Worm (Caenorhabditis elegans): ENCODE data around the gene rps-24.

rps-24 gene

DNA sequence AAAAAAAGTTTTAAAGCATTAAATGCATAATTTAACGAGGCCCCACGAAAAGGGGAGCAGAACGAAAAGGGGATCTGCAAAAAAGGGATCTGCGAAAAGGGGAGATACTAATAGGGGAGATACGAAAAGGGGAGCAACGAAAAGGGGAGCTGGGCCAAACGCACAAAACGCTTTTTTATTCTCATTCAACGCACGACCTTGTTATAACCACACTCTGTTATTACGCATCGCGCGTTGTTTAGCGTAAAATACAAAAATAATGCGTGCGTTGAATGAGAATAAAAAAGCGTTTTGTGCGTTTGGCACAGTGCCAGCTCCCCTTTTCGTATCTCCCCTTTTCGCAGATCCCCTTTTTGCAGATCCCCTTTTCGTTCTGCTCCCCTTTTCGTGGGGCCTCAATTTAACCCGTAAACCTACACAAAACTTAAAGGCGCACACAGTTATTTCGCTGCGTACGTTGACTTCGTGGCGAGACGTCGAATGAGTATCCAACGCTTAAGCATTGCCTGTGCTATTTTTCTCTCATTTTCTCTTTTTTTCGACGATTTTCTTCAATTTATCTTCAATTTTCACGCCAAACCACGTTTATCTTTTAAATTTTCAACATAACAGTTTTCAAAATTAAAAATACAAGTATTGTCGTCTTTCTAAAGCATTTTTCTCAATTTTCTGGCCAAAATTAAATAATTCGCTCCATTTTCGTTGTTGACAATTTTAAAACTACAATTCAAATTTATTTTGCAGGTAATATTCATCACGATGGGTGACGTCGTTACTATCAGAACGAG, at the start of gene rps-24:
rps-24 (plus strand) TSS at position 738 of the 788 bp plus-strand sequence.
- peak; percentile 89 for TF ChIP-seq lsy-12 (tag; optimal IDR thresholded peaks at IDR 0.05)
- TF ChIP-seq elt-1 (tag; optimal IDR thresholded peaks at IDR 0.05), result peak; percentile 9
- peak; percentile 32 for TF ChIP-seq egl-27 (tag; optimal IDR thresholded peaks at IDR 0.05)
- peak; percentile 78 for TF ChIP-seq hmg-11 (tag; optimal IDR thresholded peaks at IDR 0.05)
- TF ChIP-seq lin-39 (tag; optimal IDR thresholded peaks at IDR 0.05), result peak; percentile 93
- peak; percentile 76 for TF ChIP-seq egl-5 (tag; optimal IDR thresholded peaks at IDR 0.05)
- peak; percentile 90 for TF ChIP-seq lin-15B (tag; optimal IDR thresholded peaks at IDR 0.05)
- TF ChIP-seq skn-1 (tag; optimal IDR thresholded peaks at IDR 0.05), result peak; percentile 66
- TF ChIP-seq jun-1 (tag; optimal IDR thresholded peaks at IDR 0.05), result peak; percentile 78
- peak; percentile 94 for TF ChIP-seq nhr-23 (tag; optimal IDR thresholded peaks at IDR 0.05)
- peak; percentile 57 for TF ChIP-seq ceh-82 (tag; optimal IDR thresholded peaks at IDR 0.05)
- peak; percentile 95 for TF ChIP-seq nhr-25 (tag; optimal IDR thresholded peaks at IDR 0.05)
- TF ChIP-seq elt-2 (tag; optimal IDR thresholded peaks at IDR 0.05), result peak; percentile 68
- TF ChIP-seq pqm-1 (tag; optimal IDR thresholded peaks at IDR 0.05), result peak; percentile 29
- TF ChIP-seq fkh-10 (GFP tag; optimal IDR thresholded peaks at IDR 0.05), result peak; percentile 61
- TF ChIP-seq nhr-11 (tag; optimal IDR thresholded peaks at IDR 0.05), result peak; percentile 33
- TF ChIP-seq nfya-1 (tag; optimal IDR thresholded peaks at IDR 0.05; ENCODE audit: insufficient read depth), result peak; percentile 90
- peak; percentile 71 for TF ChIP-seq snpc-4 (tag; optimal IDR thresholded peaks at IDR 0.05)
- peak; percentile 70 for TF ChIP-seq tbx-2 (tag; optimal IDR thresholded peaks at IDR 0.05)
- peak; percentile 82 for TF ChIP-seq nhr-43 (tag; optimal IDR thresholded peaks at IDR 0.05; ENCODE audit: poor library complexity, severe bottlenecking)
- peak; percentile 58 for TF ChIP-seq nhr-77 (tag; optimal IDR thresholded peaks at IDR 0.05)
- TF ChIP-seq pha-4 (tag; optimal IDR thresholded peaks at IDR 0.05), result peak; percentile 94
- TF ChIP-seq R02D3.7 (tag; optimal IDR thresholded peaks at IDR 0.05), result peak; percentile 98
- TF ChIP-seq elt-3 (tag; optimal IDR thresholded peaks at IDR 0.05), result peak in 1 of 3 experiments; percentile 2
- peak; percentile 41 for TF ChIP-seq ceh-16 (tag; optimal IDR thresholded peaks at IDR 0.05)
- peak; percentile 63 for TF ChIP-seq ceh-28 (tag; optimal IDR thresholded peaks at IDR 0.05)

DNA sequence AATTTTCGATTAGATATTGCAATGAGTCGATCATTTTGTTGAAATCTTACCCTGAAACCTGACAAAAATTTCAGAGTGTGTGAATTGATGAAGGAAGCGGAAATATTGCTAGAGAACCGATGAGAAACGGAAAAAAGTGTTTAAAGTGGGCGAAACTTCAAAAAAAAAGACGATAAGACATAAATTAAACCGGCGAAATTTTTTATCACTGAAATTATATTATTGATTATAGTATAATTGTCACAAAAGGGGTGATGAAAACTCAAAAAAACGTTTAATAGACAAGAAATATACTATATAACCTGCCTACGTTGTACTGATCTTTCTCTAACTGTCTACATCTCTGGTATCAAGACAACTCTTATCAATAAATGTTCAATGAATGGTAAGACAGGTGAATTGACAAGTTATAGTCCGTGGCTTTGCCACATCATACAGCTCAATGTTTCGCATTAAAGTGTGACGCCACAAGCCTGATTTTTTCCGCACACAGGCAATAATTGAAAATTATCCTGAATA, 48.5 kb upstream of the rps-24 start, which contains the start of gene pxmp-4:
pxmp-4 (minus strand) TSS at position 51 of the 519 bp plus-strand sequence.
- TF ChIP-seq elt-3 (tag; optimal IDR thresholded peaks at IDR 0.05) (no peak), elt-2 (tag; optimal IDR thresholded peaks at IDR 0.05) (peak; percentile 80), pqm-1 (tag; optimal IDR thresholded peaks at IDR 0.05) (peak; percentile 64), R02D3.7 (tag; optimal IDR thresholded peaks at IDR 0.05) (no peak), ZK546.5 (tag; optimal IDR thresholded peaks at IDR 0.05) (no peak), jun-1 (tag; optimal IDR thresholded peaks at IDR 0.05) (no peak), ceh-28 (tag; optimal IDR thresholded peaks at IDR 0.05) (peak; percentile 10), sea-2 (GFP tag; optimal IDR thresholded peaks at IDR 0.05) (no peak), nhr-28 (tag; optimal IDR thresholded peaks at IDR 0.05) (no peak), ceh-16 (tag; optimal IDR thresholded peaks at IDR 0.05) (no peak), lsy-12 (tag; optimal IDR thresholded peaks at IDR 0.05) (no peak), eor-1 (tag; optimal IDR thresholded peaks at IDR 0.05) (no peak), ama-1 (optimal IDR thresholded peaks at IDR 0.05) (no peak)

DNA sequence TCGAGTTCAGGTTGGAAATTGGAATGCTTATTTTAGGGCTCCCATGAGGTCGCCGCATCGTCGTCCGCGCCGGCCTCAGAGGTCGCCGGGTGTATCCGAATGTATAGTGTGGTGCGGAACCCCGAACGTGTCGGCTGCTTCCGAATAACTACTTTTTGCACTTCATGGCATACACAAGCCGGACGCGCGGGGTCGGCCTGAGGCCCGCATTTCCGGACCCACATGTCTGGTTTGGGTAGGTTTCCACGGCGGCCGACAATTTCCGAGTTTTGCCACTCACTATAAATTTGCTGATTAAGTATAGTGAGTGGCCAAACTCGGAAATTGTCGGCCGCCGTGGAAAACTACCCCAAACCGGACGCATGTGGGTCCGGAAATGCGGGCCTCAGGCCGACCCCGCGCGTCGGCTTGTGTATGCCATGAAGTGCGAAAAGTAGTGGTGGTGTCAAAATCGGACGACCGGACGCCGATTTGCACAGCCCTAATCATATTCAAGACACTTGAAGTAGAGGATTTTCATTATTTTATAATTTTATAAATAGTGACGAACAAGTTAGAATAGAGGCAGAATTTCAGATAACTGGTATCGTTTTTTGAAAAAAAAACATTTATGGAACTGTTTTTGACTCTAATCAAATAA, 47.4 kb upstream of the rps-24 start:
- no peak for TF ChIP-seq zag-1 (tag; optimal IDR thresholded peaks at IDR 0.05)
- no peak for TF ChIP-seq lin-15B (tag; optimal IDR thresholded peaks at IDR 0.05)
- no peak for TF ChIP-seq nhr-43 (tag; optimal IDR thresholded peaks at IDR 0.05; ENCODE audit: poor library complexity, severe bottlenecking)
- no peak for TF ChIP-seq egl-5 (tag; optimal IDR thresholded peaks at IDR 0.05)

DNA sequence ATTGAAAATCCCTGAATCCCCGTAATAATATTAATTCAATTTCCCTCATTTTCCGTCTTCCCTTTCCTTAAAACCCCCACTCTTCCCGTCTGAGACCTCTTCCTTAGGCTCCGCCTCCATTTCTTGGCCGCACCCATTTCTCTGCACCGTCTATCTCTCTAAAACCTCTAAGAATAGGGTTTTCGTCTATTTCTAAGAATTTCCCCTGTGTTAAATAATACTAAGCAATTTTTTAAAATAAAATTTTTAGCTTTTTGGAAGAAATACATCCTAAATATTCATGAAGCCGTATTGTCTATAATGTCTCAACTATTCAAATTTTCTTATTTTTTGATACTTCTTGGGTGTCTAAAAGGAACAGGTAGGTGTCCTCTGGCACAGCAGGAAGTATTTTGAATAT, 46.2 kb upstream of the rps-24 start, which contains the start of gene cdh-8:
cdh-8 (plus strand) TSS at position 301 of the 400 bp plus-strand sequence.
- no peak for TF ChIP-seq elt-1 (tag; optimal IDR thresholded peaks at IDR 0.05)
- no peak for TF ChIP-seq ceh-28 (tag; optimal IDR thresholded peaks at IDR 0.05)
- no peak for TF ChIP-seq ceh-9 (tag; optimal IDR thresholded peaks at IDR 0.05)
- no peak for TF ChIP-seq eor-1 (tag; optimal IDR thresholded peaks at IDR 0.05)
